Fruit fly (Drosophila melanogaster) whole organism, embryonic: Measurements from ENCODE around the gene CG13930.

Experiments used
- Antp ChIP-seq: fragments of 200-800 bp; sonication (Bioruptor generic); optimal IDR thresholded peaks from 3 replicates; lab custom pipeline; 2016; ENCODE audit warnings: missing biosample characterization, missing genetic modification characterization
- CG10321 ChIP-seq: fragments of 200-800 bp; sonication (Bioruptor generic); IDR thresholded peaks from 2 replicates; pipeline ENCODE4 v1.3.6; 2022; ENCODE audit warnings: missing biosample characterization, missing genetic modification characterization
- CG14014 ChIP-seq: fragments of 200-800 bp; sonication (Bioruptor generic); IDR thresholded peaks from 2 replicates; pipeline ENCODE4 v1.3.6; 2022; ENCODE audit warnings: missing biosample characterization, missing genetic modification characterization
- CG2116 ChIP-seq: fragments of 200-800 bp; sonication (Bioruptor generic); optimal IDR thresholded peaks from 3 replicates; lab custom pipeline; 2018; ENCODE audit warnings: missing biosample characterization, mild to moderate bottlenecking, missing genetic modification characterization
- CG6175 ChIP-seq: fragments of 200-800 bp; sonication (Bioruptor generic); IDR thresholded peaks from 3 replicates; pipeline ENCODE4 v1.3.6; 2022; ENCODE audit warnings: missing biosample characterization, missing genetic modification characterization
- CG7271 ChIP-seq: fragments of 200-800 bp; sonication (Bioruptor generic); optimal IDR thresholded peaks from 2 replicates; lab custom pipeline; 2018; ENCODE audit warnings: missing biosample characterization, mild to moderate bottlenecking, missing genetic modification characterization, moderate library complexity
- MESR4 ChIP-seq: fragments of 200-800 bp; sonication (Bioruptor generic); optimal IDR thresholded peaks from 2 replicates; lab custom pipeline; 2018; ENCODE audit warnings: missing biosample characterization, mild to moderate bottlenecking, missing genetic modification characterization, moderate library complexity
- Opbp ChIP-seq: fragments of 200-800 bp; sonication (Bioruptor generic); IDR thresholded peaks from 3 replicates; pipeline ENCODE4 v1.3.6; 2022; ENCODE audit warnings: missing biosample characterization, missing genetic modification characterization; ENCODE audit not compliant: partially characterized antibody
- YL-1 ChIP-seq: fragments of 200-800 bp; sonication (Bioruptor generic); optimal IDR thresholded peaks from 3 replicates; lab custom pipeline; 2017; ENCODE audit warnings: missing biosample characterization, mild to moderate bottlenecking, missing genetic modification characterization

- TF ChIP-seq CG6175, result no peak
- no peak for TF ChIP-seq CG2116 (GFP tag; lab: Kevin White, UChicago)
- no peak for TF ChIP-seq CG10321
- TF ChIP-seq CG7271 (tag; lab: Kevin White, UChicago), result no peak
- no peak for TF ChIP-seq MESR4
- no peak for TF ChIP-seq Opbp (GFP tag; lab: Robert Waterston, UW)
- TF ChIP-seq Antp (GFP tag; lab: Kevin White, UChicago), result no peak
- no peak for TF ChIP-seq YL-1 (GFP tag; lab: Kevin White, UChicago)
- TF ChIP-seq CG14014 (GFP tag; lab: Robert Waterston, UW), result no peak
Observed at dm6 chr3L:1663531-1663930, 9.0 kb downstream of the CG13930 start.
